Worm (Caenorhabditis elegans) whole organism, early embryonic: Measurements from ENCODE around the gene aqp-3.

ENCODE experiments used
- F13C5.2 ChIP-seq: sonication (generic microtip); optimal IDR thresholded peaks from 2 replicates; lab custom pipeline; 2017; ENCODE audit warnings: mild to moderate bottlenecking, missing genetic modification characterization, inconsistent platforms, missing compliant biosample characterization
- ama-1 ChIP-seq: fragments of 150-350 bp; optimal IDR thresholded peaks from 2 replicates; lab custom pipeline; 2014
- ceh-36 ChIP-seq: sonication (generic microtip); optimal IDR thresholded peaks from 2 replicates; lab custom pipeline; 2016; ENCODE audit warnings: missing genetic modification characterization, inconsistent platforms, missing compliant biosample characterization
- hmbx-1 ChIP-seq: sonication (generic microtip); optimal IDR thresholded peaks from 2 replicates; lab custom pipeline; 2016; ENCODE audit warnings: mild to moderate bottlenecking, missing genetic modification characterization, missing compliant biosample characterization
- scrt-1 ChIP-seq: fragments of 200-800 bp; sonication (Bioruptor generic); IDR thresholded peaks from 2 replicates; pipeline ENCODE4 v1.3.6; 2022; ENCODE audit warnings: missing genetic modification characterization, missing compliant biosample characterization
- tbx-11 ChIP-seq: fragments of 200-800 bp; sonication (Bioruptor generic); IDR thresholded peaks from 2 replicates; pipeline ENCODE4 v1.3.6; 2022; ENCODE audit warnings: missing genetic modification characterization, missing compliant biosample characterization
- tra-4 ChIP-seq: sonication (generic microtip); optimal IDR thresholded peaks from 2 replicates; lab custom pipeline; 2017; ENCODE audit warnings: missing genetic modification characterization, missing compliant biosample characterization

- no peak for TF ChIP-seq ama-1 (lab: Kevin White, UChicago)
- no peak for TF ChIP-seq hmbx-1 (tag; lab: Kevin White, UChicago)
- TF ChIP-seq tra-4 (tag; lab: Kevin White, UChicago): no peak
- TF ChIP-seq scrt-1 (GFP tag; lab: Robert Waterston, UW): no peak
- no peak for TF ChIP-seq tbx-11
- no peak for TF ChIP-seq ceh-36 (tag; lab: Kevin White, UChicago)
- TF ChIP-seq F13C5.2 (tag; lab: Kevin White, UChicago): no peak
These were observed 4.5 kb upstream of the aqp-3 start for ce11 chrIV:10970767-10971166.
